Fruit fly (Drosophila melanogaster): ENCODE measurements around the gene cm.

- TF ChIP-seq pan (optimal IDR thresholded peaks at IDR 0.05) (no peak), psq (optimal IDR thresholded peaks at IDR 0.05) (no peak), CG8478 (optimal IDR thresholded peaks at IDR 0.05) (no peak)
Observed at dm6 chrX:7005444-7005843, 5.5 kb downstream of the cm start.

All from whole organism.